Worm (Caenorhabditis elegans) whole organism, young adult: ENCODE measurements around the gene F01G10.9.

Experiments
- B0019.2 ChIP-seq: fragments of 200-800 bp; sonication (Bioruptor generic); conservative IDR thresholded peaks from 2 replicates; pipeline ENCODE4 v1.3.6; 2022; ENCODE audit warnings: missing genetic modification reagents, missing genetic modification characterization, missing compliant biosample characterization
- B0336.3 ChIP-seq: fragments of 200-800 bp; sonication (Bioruptor generic); IDR thresholded peaks from 2 replicates; pipeline ENCODE4 v1.3.6; 2022; ENCODE audit warnings: missing genetic modification characterization, missing compliant biosample characterization
- F22D6.2 ChIP-seq: sonication (generic microtip); optimal IDR thresholded peaks from 2 replicates; lab custom pipeline; 2016; ENCODE audit warnings: mild to moderate bottlenecking, missing genetic modification characterization, missing compliant biosample characterization
- F23B12.7 ChIP-seq: sonication (generic microtip); optimal IDR thresholded peaks from 2 replicates; lab custom pipeline; 2017; ENCODE audit warnings: missing genetic modification characterization, mild to moderate bottlenecking, missing compliant biosample characterization, antibody characterized with exemption, moderate library complexity; ENCODE audit not compliant: insufficient read depth
- F33H1.4 ChIP-seq: fragments of 200-800 bp; sonication (Bioruptor generic); IDR thresholded peaks from 2 replicates; pipeline ENCODE4 v1.3.6; 2022; ENCODE audit warnings: missing genetic modification reagents, missing genetic modification characterization, missing compliant biosample characterization
- F55B11.4 ChIP-seq: sonication (generic microtip); optimal IDR thresholded peaks from 2 replicates; lab custom pipeline; 2016; ENCODE audit warnings: missing compliant biosample characterization, missing genetic modification characterization, borderline replicate concordance; ENCODE audit not compliant: insufficient read depth
- F57A8.1 ChIP-seq: fragments of 200-800 bp; sonication (Bioruptor generic); optimal IDR thresholded peaks from 2 replicates; lab custom pipeline; 2018; ENCODE audit warnings: mild to moderate bottlenecking, missing genetic modification characterization, moderate library complexity, missing compliant biosample characterization
- K11D2.4 ChIP-seq: fragments of 200-800 bp; sonication (Bioruptor generic); IDR thresholded peaks from 2 replicates; pipeline ENCODE4 v1.3.6; 2022; ENCODE audit warnings: missing genetic modification reagents, missing genetic modification characterization, missing compliant biosample characterization
- K12H6.12 ChIP-seq: fragments of 200-800 bp; sonication (Bioruptor generic); optimal IDR thresholded peaks from 2 replicates; lab custom pipeline; 2018; ENCODE audit warnings: mild to moderate bottlenecking, missing genetic modification characterization, missing compliant biosample characterization
- T07F8.4 ChIP-seq: sonication (generic microtip); optimal IDR thresholded peaks from 2 replicates; lab custom pipeline; 2016; ENCODE audit warnings: mild to moderate bottlenecking, missing genetic modification characterization, moderate library complexity, missing compliant biosample characterization
- T26A5.8 ChIP-seq: sonication (generic microtip); optimal IDR thresholded peaks from 2 replicates; lab custom pipeline; 2016; ENCODE audit warnings: missing genetic modification characterization, missing compliant biosample characterization
- ama-1 ChIP-seq, 3 experiments: fragments of 150-350 bp in 1 of 3; sonication (generic microtip) in 2 of 3; optimal IDR thresholded peaks; 2 replicates each; lab custom pipeline; 2014 to 2018; ENCODE audit warnings: missing biosample characterization in 2 of 3, missing genetic modification characterization in 2 of 3, missing genetic modification reagents in 2 of 3
- attf-5 ChIP-seq: fragments of 200-800 bp; sonication (Bioruptor generic); optimal IDR thresholded peaks from 2 replicates; lab custom pipeline; 2018; ENCODE audit warnings: mild to moderate bottlenecking, missing genetic modification characterization, missing compliant biosample characterization
- bed-1 ChIP-seq: fragments of 200-800 bp; sonication (Bioruptor generic); IDR thresholded peaks from 2 replicates; pipeline ENCODE4 v1.3.6; 2022; ENCODE audit warnings: missing genetic modification reagents, missing genetic modification characterization, missing compliant biosample characterization
- ccch-3 ChIP-seq: fragments of 200-800 bp; sonication (Bioruptor generic); optimal IDR thresholded peaks from 2 replicates; lab custom pipeline; 2018; ENCODE audit warnings: mild to moderate bottlenecking, missing genetic modification characterization, missing compliant biosample characterization
- cebp-1 ChIP-seq, 2 experiments: fragments of 200-800 bp in 1 of 2; sonication (Bioruptor generic) in 1 of 2; sonication (generic microtip) in 1 of 2; IDR thresholded peaks in 1 of 2; optimal IDR thresholded peaks in 1 of 2; 2 replicates each; pipeline versions ENCODE4 v1.3.6 to Lab custom; 2017 to 2022; ENCODE audit warnings: missing compliant biosample characterization in 2 of 2, missing genetic modification characterization in 2 of 2, mild to moderate bottlenecking in 1 of 2, missing genetic modification reagents in 1 of 2, moderate library complexity in 1 of 2
- cebp-2 ChIP-seq: fragments of 200-800 bp; sonication (Bioruptor generic); IDR thresholded peaks from 2 replicates; pipeline ENCODE4 v1.3.6; 2022; ENCODE audit warnings: missing genetic modification characterization, missing compliant biosample characterization
- ceh-40 ChIP-seq: fragments of 200-800 bp; sonication (Bioruptor generic); IDR thresholded peaks from 2 replicates; pipeline ENCODE4 v1.3.6; 2022; ENCODE audit warnings: missing genetic modification characterization, missing compliant biosample characterization
- ceh-58 ChIP-seq: fragments of 200-800 bp; sonication (Bioruptor generic); IDR thresholded peaks from 2 replicates; pipeline ENCODE4 v1.3.6; 2022; ENCODE audit warnings: missing genetic modification characterization, missing compliant biosample characterization
- chd-7 ChIP-seq: sonication (generic microtip); optimal IDR thresholded peaks from 2 replicates; lab custom pipeline; 2016; ENCODE audit warnings: mild to moderate bottlenecking, missing genetic modification characterization, moderate library complexity, missing compliant biosample characterization
- dpl-1 ChIP-seq: fragments of 150-350 bp; optimal IDR thresholded peaks from 2 replicates; lab custom pipeline; 2014; ENCODE audit warnings: missing biosample characterization, missing genetic modification reagents, missing genetic modification characterization
- efl-1 ChIP-seq: fragments of 150-350 bp; optimal IDR thresholded peaks from 2 replicates; lab custom pipeline; 2014; ENCODE audit warnings: missing biosample characterization, missing genetic modification reagents, missing genetic modification characterization
- ets-4 ChIP-seq: fragments of 200-800 bp; sonication (Bioruptor generic); optimal IDR thresholded peaks from 2 replicates; lab custom pipeline; 2018; ENCODE audit warnings: mild to moderate bottlenecking, missing genetic modification characterization, missing compliant biosample characterization
- fkh-3 ChIP-seq: sonication (generic microtip); optimal IDR thresholded peaks from 2 replicates; lab custom pipeline; 2016; ENCODE audit warnings: mild to moderate bottlenecking, missing genetic modification characterization, missing compliant biosample characterization
- hmg-1.2 ChIP-seq: fragments of 200-800 bp; sonication (Bioruptor generic); IDR thresholded peaks from 2 replicates; pipeline ENCODE4 v1.3.6; 2022; ENCODE audit warnings: missing genetic modification reagents, missing genetic modification characterization, missing compliant biosample characterization
- hmg-20 ChIP-seq: fragments of 200-800 bp; sonication (Bioruptor generic); IDR thresholded peaks from 2 replicates; pipeline ENCODE4 v1.3.6; 2022; ENCODE audit warnings: missing genetic modification reagents, missing genetic modification characterization, missing compliant biosample characterization
- let-607 ChIP-seq, 2 experiments: fragments of 200-800 bp in 1 of 2; sonication (Bioruptor generic) in 1 of 2; sonication (generic microtip) in 1 of 2; optimal IDR thresholded peaks; 2 replicates each; lab custom pipeline; 2016 to 2018; ENCODE audit warnings: mild to moderate bottlenecking in 2 of 2, missing compliant biosample characterization in 2 of 2, missing genetic modification characterization in 2 of 2, moderate library complexity in 2 of 2, missing genotype in 1 of 2
- lin-35 ChIP-seq, 3 experiments: fragments of 150-350 bp in 2 of 3; sonication (generic microtip) in 1 of 3; optimal IDR thresholded peaks; 2 replicates each; lab custom pipeline; 2014 to 2018; ENCODE audit warnings: missing biosample characterization in 3 of 3, missing genetic modification characterization in 3 of 3, missing genetic modification reagents in 3 of 3
- lir-1 ChIP-seq: fragments of 200-800 bp; sonication (Bioruptor generic); conservative IDR thresholded peaks from 2 replicates; pipeline ENCODE4 v1.3.6; 2022; ENCODE audit warnings: missing genetic modification reagents, missing genetic modification characterization, missing compliant biosample characterization
- lsl-1 ChIP-seq: fragments of 200-800 bp; sonication (Bioruptor generic); optimal IDR thresholded peaks from 2 replicates; lab custom pipeline; 2018; ENCODE audit warnings: mild to moderate bottlenecking, missing genetic modification characterization, moderate library complexity, missing compliant biosample characterization
- madf-8 ChIP-seq: fragments of 200-800 bp; sonication (Bioruptor generic); conservative IDR thresholded peaks from 2 replicates; pipeline ENCODE4 v1.3.6; 2022; ENCODE audit warnings: missing genetic modification reagents, missing genetic modification characterization, missing compliant biosample characterization
- mel-28 ChIP-seq: sonication (generic microtip); optimal IDR thresholded peaks from 2 replicates; lab custom pipeline; 2016; ENCODE audit warnings: borderline replicate concordance, mild to moderate bottlenecking, missing genetic modification characterization, missing compliant biosample characterization
- mxl-1 ChIP-seq: sonication (generic microtip); optimal IDR thresholded peaks from 2 replicates; lab custom pipeline; 2016; ENCODE audit warnings: missing genetic modification characterization, missing compliant biosample characterization
- nfya-1 ChIP-seq: sonication (generic microtip); optimal IDR thresholded peaks from 2 replicates; lab custom pipeline; 2017; ENCODE audit warnings: antibody characterized with exemption, missing compliant biosample characterization, missing genetic modification characterization, borderline replicate concordance; ENCODE audit not compliant: insufficient read depth
- nfya-2 ChIP-seq: fragments of 200-800 bp; sonication (Bioruptor generic); IDR thresholded peaks from 2 replicates; pipeline ENCODE4 v1.3.6; 2022; ENCODE audit warnings: missing genetic modification reagents, missing genetic modification characterization, missing compliant biosample characterization
- nhr-27 ChIP-seq: fragments of 200-800 bp; sonication (Bioruptor generic); optimal IDR thresholded peaks from 2 replicates; lab custom pipeline; 2018; ENCODE audit warnings: mild to moderate bottlenecking, missing genetic modification characterization, moderate library complexity, missing compliant biosample characterization
- nhr-80 ChIP-seq: sonication (generic microtip); optimal IDR thresholded peaks from 2 replicates; lab custom pipeline; 2016; ENCODE audit warnings: missing genetic modification characterization, missing compliant biosample characterization
- pbrm-1 ChIP-seq: fragments of 200-800 bp; sonication (Bioruptor generic); IDR thresholded peaks from 2 replicates; pipeline ENCODE4 v1.3.6; 2022; ENCODE audit warnings: missing genetic modification reagents, missing genetic modification characterization, missing compliant biosample characterization
- rec-8 ChIP-seq, 2 experiments: sonication (generic microtip); optimal IDR thresholded peaks; 2 replicates each; lab custom pipeline; 2016; ENCODE audit warnings: mild to moderate bottlenecking in 2 of 2, missing genetic modification characterization in 2 of 2, missing genetic modification reagents in 2 of 2, missing genotype in 2 of 2, missing biosample characterization in 1 of 2, missing compliant biosample characterization in 1 of 2, moderate library complexity in 1 of 2
- snpc-4 ChIP-seq, 5 experiments: fragments of 150-350 bp in 1 of 5; sonication (generic microtip) in 4 of 5; optimal IDR thresholded peaks; 2 replicates each; lab custom pipeline; 2014 to 2018; ENCODE audit warnings: missing genetic modification characterization in 5 of 5, missing biosample characterization in 3 of 5, antibody characterized with exemption in 2 of 5, mild to moderate bottlenecking in 2 of 5, missing compliant biosample characterization in 2 of 5, missing genotype in 2 of 5, moderate library complexity in 2 of 5, missing genetic modification reagents in 1 of 5
- somi-1 ChIP-seq: fragments of 200-800 bp; sonication (Bioruptor generic); optimal IDR thresholded peaks from 2 replicates; lab custom pipeline; 2018; ENCODE audit warnings: mild to moderate bottlenecking, missing genetic modification characterization, missing compliant biosample characterization
- xnd-1 ChIP-seq: sonication (generic microtip); optimal IDR thresholded peaks from 2 replicates; lab custom pipeline; 2016; ENCODE audit warnings: missing genotype, missing genetic modification reagents, missing genetic modification characterization, missing compliant biosample characterization
- ztf-18 ChIP-seq: sonication (generic microtip); optimal IDR thresholded peaks from 2 replicates; lab custom pipeline; 2016; ENCODE audit warnings: missing genotype, mild to moderate bottlenecking, missing genetic modification characterization, missing compliant biosample characterization
- ztf-28 ChIP-seq: fragments of 200-800 bp; sonication (Bioruptor generic); IDR thresholded peaks from 2 replicates; pipeline ENCODE4 v1.3.6; 2022; ENCODE audit warnings: missing genetic modification reagents, missing genetic modification characterization, missing compliant biosample characterization

The F01G10.9 gene

DNA sequence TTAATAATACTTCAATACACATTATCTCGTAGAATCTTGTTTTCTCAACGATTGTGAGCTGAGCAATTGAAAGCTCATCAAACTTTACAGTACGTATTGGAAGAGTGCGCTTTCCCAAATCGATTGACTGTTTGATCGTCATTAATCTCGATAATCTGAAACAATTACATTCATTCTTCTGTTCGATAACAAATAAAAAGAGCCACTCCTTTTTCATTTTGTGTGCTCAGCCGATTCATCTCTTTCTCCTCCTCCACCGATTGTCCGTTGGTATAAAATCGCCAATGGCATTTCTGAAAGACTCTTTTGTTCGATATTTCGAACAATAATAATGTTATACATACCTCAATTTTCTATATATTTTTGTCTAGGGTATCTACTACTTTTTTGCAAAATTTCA lies 35.7 kb downstream of the F01G10.9 start, which contains the start of gene nas-12:
nas-12 (plus strand) TSS at position 301 of the 400 bp plus-strand sequence.
- no peak for TF ChIP-seq rec-8 (tag; optimal IDR thresholded peaks at IDR 0.05; lab: Kevin White, UChicago)
- TF ChIP-seq dpl-1 (GFP tag; lab: Kevin White, UChicago), result no peak
- no peak for TF ChIP-seq fkh-3 (tag; lab: Kevin White, UChicago)
- TF ChIP-seq T26A5.8 (tag; lab: Kevin White, UChicago), result no peak

DNA sequence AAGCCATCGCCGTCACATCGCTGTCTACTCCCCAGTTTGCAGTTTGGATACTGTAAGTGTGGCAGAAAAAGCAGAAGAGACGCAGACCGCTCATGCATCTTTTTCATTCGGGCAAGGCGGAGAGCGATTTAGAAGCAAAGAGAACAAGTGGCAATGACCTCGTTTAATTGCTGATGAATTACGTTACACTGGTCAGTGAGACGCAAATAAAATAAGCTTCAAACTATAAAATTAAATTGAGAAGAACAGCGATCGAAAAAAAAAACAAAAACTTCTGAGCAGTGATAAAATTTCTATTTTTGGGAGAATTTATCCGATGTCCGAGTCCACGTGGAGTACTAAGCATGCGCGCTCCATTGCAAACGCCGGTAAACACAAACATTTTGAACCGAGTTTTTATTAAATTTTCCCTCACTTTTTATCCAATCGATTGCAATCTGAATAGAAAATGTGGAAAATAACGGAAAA lies 37.3 kb downstream of the F01G10.9 start, which contains the start of gene C24F3.2:
C24F3.2 (plus strand) TSS at position 418 of the 468 bp plus-strand sequence.
- no peak for TF ChIP-seq snpc-4 (GFP tag; optimal IDR thresholded peaks at IDR 0.05; lab: Kevin White, UChicago)
- TF ChIP-seq snpc-4 (tag; optimal IDR thresholded peaks at IDR 0.05; lab: Kevin White, UChicago), result peak in 1 of 4 experiments; percentile 20
- TF ChIP-seq ztf-18 (tag; lab: Kevin White, UChicago), result peak; percentile 30
- no peak for TF ChIP-seq ztf-28
- TF ChIP-seq bed-1 (GFP tag; lab: Robert Waterston, UW), result no peak
- TF ChIP-seq mxl-1 (tag; lab: Kevin White, UChicago), result no peak
- TF ChIP-seq let-607 (tag; optimal IDR thresholded peaks at IDR 0.05; lab: Kevin White, UChicago), result peak; percentile 98 to 99
- no peak for TF ChIP-seq cebp-1 (GFP tag; IDR thresholded peaks at IDR 0.05; lab: Robert Waterston, UW)
- no peak for TF ChIP-seq cebp-1 (tag; optimal IDR thresholded peaks at IDR 0.05; lab: Kevin White, UChicago)
- no peak for TF ChIP-seq ets-4
- TF ChIP-seq ceh-40 (GFP tag; lab: Robert Waterston, UW), result no peak
- TF ChIP-seq lin-35 (GFP tag; optimal IDR thresholded peaks at IDR 0.05; lab: Kevin White, UChicago), result peak in 1 of 3 experiments; percentile 46
- no peak for TF ChIP-seq T07F8.4
- TF ChIP-seq nhr-80 (tag; lab: Kevin White, UChicago), result peak; percentile 69
- 0 out of 2 replicates have a peak, but pooled peaks have one; percentile 32 for TF ChIP-seq pbrm-1
- TF ChIP-seq K12H6.12, result peak; percentile 74
- no peak for TF ChIP-seq ccch-3 (GFP tag; lab: Kevin White, UChicago)
- TF ChIP-seq mel-28 (tag; lab: Kevin White, UChicago), result no peak
- peak; percentile 21 for TF ChIP-seq somi-1 (GFP tag; lab: Kevin White, UChicago)
- peak; percentile 28 for TF ChIP-seq efl-1
- no peak for TF ChIP-seq ama-1 (optimal IDR thresholded peaks at IDR 0.05; lab: Kevin White, UChicago)
- TF ChIP-seq ama-1 (GFP tag; optimal IDR thresholded peaks at IDR 0.05; lab: Kevin White, UChicago), result no peak
- TF ChIP-seq nhr-27 (tag; lab: Kevin White, UChicago), result no peak
- peak; percentile 80; the same call in 1 of the 2 replicates for TF ChIP-seq hmg-1.2 (GFP tag; lab: Robert Waterston, UW)
- TF ChIP-seq lsl-1 (GFP tag; lab: Kevin White, UChicago), result peak; percentile 27
- peak; percentile 48 for TF ChIP-seq F23B12.7 (tag; lab: Kevin White, UChicago)
- no peak for TF ChIP-seq F55B11.4 (tag; lab: Kevin White, UChicago)
- no peak for TF ChIP-seq nfya-1
- peak; percentile 79 for TF ChIP-seq attf-5 (GFP tag; lab: Kevin White, UChicago)
- TF ChIP-seq B0336.3 (GFP tag; lab: Robert Waterston, UW), result no peak
- no peak for TF ChIP-seq chd-7 (tag; lab: Kevin White, UChicago)
- TF ChIP-seq, all 124 proteins: peak for 13

DNA sequence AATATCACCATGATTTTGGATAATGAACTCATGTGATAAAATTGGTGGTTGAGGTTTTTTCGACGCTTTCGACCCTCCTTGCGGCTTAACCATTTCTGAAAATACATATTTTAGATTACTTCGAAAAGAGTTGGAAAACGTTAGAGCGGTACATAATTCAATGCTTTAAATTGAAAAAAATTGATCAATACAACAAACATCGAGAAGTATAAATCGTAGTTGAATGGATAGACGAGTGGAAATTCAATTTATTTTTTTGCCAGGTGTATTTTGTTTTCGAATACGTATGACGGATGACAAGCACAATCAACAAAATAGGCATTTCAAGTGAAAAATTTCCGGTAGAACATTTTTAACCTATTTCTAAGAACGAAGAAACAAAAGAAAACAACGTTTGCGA lies 38.3 kb downstream of the F01G10.9 start, which contains the start of gene tram-1:
tram-1 (minus strand) TSS at position 101 of the 400 bp plus-strand sequence.
- TF ChIP-seq K12H6.12 (no peak), K11D2.4 (GFP tag; lab: Robert Waterston, UW) (no peak), B0019.2 (no peak), xnd-1 (tag; lab: Kevin White, UChicago) (no peak), F57A8.1 (GFP tag; lab: Kevin White, UChicago) (no peak), madf-8 (GFP tag; lab: Robert Waterston, UW) (no peak), efl-1 (no peak), nfya-2 (no peak), ceh-58 (GFP tag; lab: Robert Waterston, UW) (no peak), F33H1.4 (GFP tag; lab: Robert Waterston, UW) (no peak), hmg-20 (GFP tag; lab: Robert Waterston, UW) (no peak), F22D6.2 (no peak), cebp-2 (GFP tag; lab: Robert Waterston, UW) (no peak), lir-1 (GFP tag; lab: Robert Waterston, UW) (no peak)
